Fruit fly (Drosophila melanogaster) whole organism, embryonic: Measurements from ENCODE around the gene CG8907.
A peak's percentile ranks its signal among the peaks of the same experiment; 100 is the strongest.

Source experiments
- Adf1 ChIP-seq: fragments of 200-800 bp; sonication (Bioruptor generic); IDR thresholded peaks from 2 replicates; pipeline ENCODE4 v1.3.6; 2022; ENCODE audit warnings: missing biosample characterization, missing genetic modification characterization
- Atf3 ChIP-seq: fragments of 200-800 bp; sonication (Bioruptor generic); optimal IDR thresholded peaks from 3 replicates; lab custom pipeline; 2016; ENCODE audit warnings: missing biosample characterization, missing genetic modification characterization
- BtbVII ChIP-seq: fragments of 200-800 bp; sonication (Bioruptor generic); optimal IDR thresholded peaks from 3 replicates; lab custom pipeline; 2017; ENCODE audit warnings: missing biosample characterization, mild to moderate bottlenecking, missing genetic modification characterization
- CG11723 ChIP-seq: fragments of 200-800 bp; sonication (Bioruptor generic); optimal IDR thresholded peaks from 2 replicates; lab custom pipeline; 2017; ENCODE audit warnings: missing biosample characterization, mild to moderate bottlenecking, missing genetic modification characterization
- CG12299 ChIP-seq: fragments of 200-800 bp; sonication (Bioruptor generic); optimal IDR thresholded peaks from 2 replicates; lab custom pipeline; 2018; ENCODE audit warnings: missing biosample characterization, mild to moderate bottlenecking, missing genetic modification characterization
- CG13296 ChIP-seq: fragments of 200-800 bp; sonication (Bioruptor generic); optimal IDR thresholded peaks from 3 replicates; lab custom pipeline; 2018; ENCODE audit warnings: missing biosample characterization, mild to moderate bottlenecking, missing genetic modification characterization
- CG13775 ChIP-seq: fragments of 200-800 bp; sonication (Bioruptor generic); optimal IDR thresholded peaks from 3 replicates; lab custom pipeline; 2017; ENCODE audit warnings: missing biosample characterization, mild to moderate bottlenecking, missing genetic modification characterization
- CG15514 ChIP-seq: fragments of 200-800 bp; sonication (Bioruptor generic); optimal IDR thresholded peaks from 3 replicates; lab custom pipeline; 2017; ENCODE audit warnings: missing biosample characterization, missing genetic modification characterization, mild to moderate bottlenecking, moderate library complexity, missing genetic modification reagents
- CG15601 ChIP-seq: fragments of 200-800 bp; sonication (Bioruptor generic); optimal IDR thresholded peaks from 3 replicates; lab custom pipeline; 2019; ENCODE audit warnings: missing biosample characterization, mild to moderate bottlenecking, missing genetic modification characterization, moderate library complexity
- CG1603 ChIP-seq: fragments of 200-800 bp; sonication (Bioruptor generic); optimal IDR thresholded peaks from 2 replicates; lab custom pipeline; 2019; ENCODE audit warnings: missing biosample characterization, mild to moderate bottlenecking, missing genetic modification characterization, moderate library complexity
- CG16815 ChIP-seq: fragments of 200-800 bp; sonication (Bioruptor generic); optimal IDR thresholded peaks from 3 replicates; lab custom pipeline; 2017; ENCODE audit warnings: missing biosample characterization, mild to moderate bottlenecking, missing genetic modification characterization
- CG17568 ChIP-seq: fragments of 200-800 bp; sonication (Bioruptor generic); optimal IDR thresholded peaks from 2 replicates; lab custom pipeline; 2018; ENCODE audit warnings: missing biosample characterization, mild to moderate bottlenecking, missing genetic modification characterization, moderate library complexity
- CG2120 ChIP-seq: fragments of 200-800 bp; sonication (Bioruptor generic); optimal IDR thresholded peaks from 3 replicates; lab custom pipeline; 2016; ENCODE audit warnings: missing biosample characterization, missing genetic modification characterization
- CG31441 ChIP-seq: fragments of 200-800 bp; sonication (Bioruptor generic); IDR thresholded peaks from 2 replicates; pipeline ENCODE4 v1.3.6; 2022; ENCODE audit warnings: missing biosample characterization, missing genetic modification characterization
- CG32767 ChIP-seq: fragments of 200-800 bp; sonication (Bioruptor generic); IDR thresholded peaks from 2 replicates; pipeline ENCODE4 v1.3.6; 2022; ENCODE audit warnings: missing biosample characterization, missing genetic modification characterization
- CG34422 ChIP-seq: fragments of 200-800 bp; sonication (Bioruptor generic); IDR thresholded peaks from 3 replicates; pipeline ENCODE4 v1.3.6; 2022; ENCODE audit warnings: missing biosample characterization, missing genetic modification characterization
- CG4282 ChIP-seq: fragments of 200-800 bp; sonication (Bioruptor generic); optimal IDR thresholded peaks from 2 replicates; lab custom pipeline; 2016; ENCODE audit warnings: missing biosample characterization, missing genetic modification characterization
- CG6254 ChIP-seq: fragments of 200-800 bp; sonication (Bioruptor generic); optimal IDR thresholded peaks from 3 replicates; lab custom pipeline; 2017; ENCODE audit warnings: mild to moderate bottlenecking, missing biosample characterization, missing genetic modification reagents, missing genetic modification characterization
- CG6765 ChIP-seq: fragments of 200-800 bp; sonication (Bioruptor generic); optimal IDR thresholded peaks from 3 replicates; lab custom pipeline; 2017; ENCODE audit warnings: missing biosample characterization, mild to moderate bottlenecking, missing genetic modification characterization
- CG6813 ChIP-seq: fragments of 200-800 bp; sonication (Bioruptor generic); optimal IDR thresholded peaks from 2 replicates; lab custom pipeline; 2017; ENCODE audit warnings: missing biosample characterization, missing genetic modification characterization, mild to moderate bottlenecking, moderate library complexity, missing genetic modification reagents
- CG9727 ChIP-seq: fragments of 200-800 bp; sonication (Bioruptor generic); optimal IDR thresholded peaks from 3 replicates; lab custom pipeline; 2017; ENCODE audit warnings: missing biosample characterization, mild to moderate bottlenecking, missing genetic modification characterization
- CrebB ChIP-seq: fragments of 200-800 bp; sonication (Bioruptor generic); optimal IDR thresholded peaks from 3 replicates; lab custom pipeline; 2018; ENCODE audit warnings: missing biosample characterization, mild to moderate bottlenecking, missing genetic modification characterization
- HLH3B ChIP-seq: fragments of 200-800 bp; sonication (Bioruptor generic); IDR thresholded peaks from 2 replicates; pipeline ENCODE4 v1.3.6; 2022; ENCODE audit warnings: missing biosample characterization, missing genetic modification characterization
- HmgZ ChIP-seq: fragments of 200-800 bp; sonication (Bioruptor generic); optimal IDR thresholded peaks from 2 replicates; lab custom pipeline; 2018; ENCODE audit warnings: missing biosample characterization, mild to moderate bottlenecking, missing genetic modification characterization
- Hmx ChIP-seq: fragments of 200-800 bp; sonication (Bioruptor generic); optimal IDR thresholded peaks from 2 replicates; lab custom pipeline; 2016; ENCODE audit warnings: missing biosample characterization, missing genetic modification characterization
- Hr51 ChIP-seq, 2 experiments: fragments of 200-800 bp; sonication (Bioruptor generic); optimal IDR thresholded peaks; 2 replicates in 1 of 2; 3 replicates in 1 of 2; lab custom pipeline; 2016 to 2018; ENCODE audit warnings: missing biosample characterization in 2 of 2, missing genetic modification characterization in 2 of 2, mild to moderate bottlenecking in 1 of 2, moderate library complexity in 1 of 2
- Kr ChIP-seq: fragments of 200-800 bp; sonication (Bioruptor generic); optimal IDR thresholded peaks from 2 replicates; lab custom pipeline; 2017; ENCODE audit warnings: missing biosample characterization, mild to moderate bottlenecking, missing genetic modification characterization
- MTF-1 ChIP-seq: fragments of 200-800 bp; sonication (Bioruptor generic); optimal IDR thresholded peaks from 2 replicates; lab custom pipeline; 2018; ENCODE audit warnings: missing biosample characterization, mild to moderate bottlenecking, missing genetic modification characterization, borderline replicate concordance
- Med ChIP-seq: fragments of 200-800 bp; sonication (Bioruptor generic); peaks from one replicate; lab custom pipeline; 2016; ENCODE audit warnings: missing biosample characterization, missing genetic modification characterization, mild to moderate bottlenecking, inconsistent platforms, moderate library complexity
- Myb ChIP-seq: fragments of 200-800 bp; sonication (Bioruptor generic); optimal IDR thresholded peaks from 2 replicates; lab custom pipeline; 2016; ENCODE audit warnings: missing biosample characterization, missing genetic modification characterization
- Nf-YC ChIP-seq: fragments of 200-800 bp; optimal IDR thresholded peaks from 3 replicates; lab custom pipeline; 2019; ENCODE audit warnings: missing biosample characterization, mild to moderate bottlenecking, missing genetic modification characterization, moderate library complexity
- Stat92E ChIP-seq, 3 experiments: fragments of >200 bp in 2 of 3; fragments of 200-800 bp in 1 of 3; sonication (Bioruptor generic) in 1 of 3; optimal IDR thresholded peaks; 2 replicates each; lab custom pipeline; 2017 to 2019; ENCODE audit warnings: missing biosample characterization in 3 of 3, missing genetic modification characterization in 3 of 3, mild to moderate bottlenecking in 1 of 3, moderate library complexity in 1 of 3
- Taf1 ChIP-seq: fragments of 200-800 bp; sonication (Bioruptor generic); IDR thresholded peaks from 2 replicates; pipeline ENCODE4 v1.3.6; 2022; ENCODE audit warnings: missing biosample characterization, missing genetic modification characterization
- Vsx1 ChIP-seq: fragments of 200-800 bp; sonication (Bioruptor generic); optimal IDR thresholded peaks from 2 replicates; lab custom pipeline; 2017; ENCODE audit warnings: missing biosample characterization, mild to moderate bottlenecking, missing genetic modification characterization, missing genetic modification reagents
- YL-1 ChIP-seq: fragments of 200-800 bp; sonication (Bioruptor generic); optimal IDR thresholded peaks from 3 replicates; lab custom pipeline; 2017; ENCODE audit warnings: missing biosample characterization, mild to moderate bottlenecking, missing genetic modification characterization
- ase ChIP-seq: fragments of 200-800 bp; sonication (Bioruptor generic); IDR thresholded peaks from 3 replicates; pipeline ENCODE4 v1.3.6; 2022; ENCODE audit warnings: missing biosample characterization, missing genetic modification characterization
- cad ChIP-seq: fragments of >200 bp; optimal IDR thresholded peaks from 2 replicates; lab custom pipeline; 2017; ENCODE audit warnings: missing biosample characterization, missing genetic modification characterization
- fd96Cb ChIP-seq: fragments of 200-800 bp; sonication (Bioruptor generic); optimal IDR thresholded peaks from 2 replicates; lab custom pipeline; 2018; ENCODE audit warnings: missing biosample characterization, mild to moderate bottlenecking, missing genetic modification characterization, moderate library complexity
- ftz-f1 ChIP-seq: fragments of 200-800 bp; sonication (Bioruptor generic); optimal IDR thresholded peaks from 2 replicates; lab custom pipeline; 2016; ENCODE audit warnings: missing biosample characterization, missing genetic modification characterization
- gce ChIP-seq: fragments of 200-800 bp; sonication (Bioruptor generic); IDR thresholded peaks from 3 replicates; pipeline ENCODE4 v1.3.6; 2022; ENCODE audit warnings: missing biosample characterization, missing genetic modification characterization
- nerfin-2 ChIP-seq: fragments of 200-800 bp; sonication (Bioruptor generic); IDR thresholded peaks from 2 replicates; pipeline ENCODE4 v1.3.6; 2022; ENCODE audit warnings: missing biosample characterization, missing genetic modification characterization; ENCODE audit not compliant: partially characterized antibody
- pfk ChIP-seq: fragments of 200-800 bp; sonication (Bioruptor generic); optimal IDR thresholded peaks from 2 replicates; lab custom pipeline; 2018; ENCODE audit warnings: missing biosample characterization, mild to moderate bottlenecking, missing genetic modification characterization, moderate library complexity
- sd ChIP-seq: fragments of 200-800 bp; sonication (Bioruptor generic); optimal IDR thresholded peaks from 3 replicates; lab custom pipeline; 2018; ENCODE audit warnings: missing biosample characterization, mild to moderate bottlenecking, missing genetic modification characterization, moderate library complexity
- sens ChIP-seq: fragments of 200-800 bp; sonication (Bioruptor generic); peaks from one replicate; lab custom pipeline; 2016; ENCODE audit warnings: missing biosample characterization, missing genetic modification characterization
- sim ChIP-seq: fragments of 200-800 bp; sonication (Bioruptor generic); IDR thresholded peaks from 2 replicates; pipeline ENCODE4 v1.3.6; 2022; ENCODE audit warnings: missing biosample characterization, missing genetic modification characterization
- slbo ChIP-seq: fragments of 200-800 bp; sonication (Bioruptor generic); IDR thresholded peaks from 2 replicates; pipeline ENCODE4 v1.3.6; 2022; ENCODE audit warnings: missing biosample characterization, missing genetic modification characterization
- sr ChIP-seq: fragments of 200-800 bp; sonication (Bioruptor generic); IDR thresholded peaks from 3 replicates; pipeline ENCODE4 v1.3.6; 2022; ENCODE audit warnings: missing biosample characterization, missing genetic modification characterization
- tin ChIP-seq: fragments of 200-800 bp; sonication (Bioruptor generic); optimal IDR thresholded peaks from 3 replicates; lab custom pipeline; 2016; ENCODE audit warnings: missing biosample characterization, missing genetic modification characterization

Gene CG8907

dm6 chr3R:17053415-17054177, 45.5 kb downstream of the CG8907 start, which contains the start of gene Dad (continued):
- no peak for TF ChIP-seq Atf3 (GFP tag; lab: Kevin White, UChicago)
- TF ChIP-seq nerfin-2 = no peak
- TF ChIP-seq CG17568 (GFP tag; lab: Kevin White, UChicago) = peak; percentile 58
- TF ChIP-seq CrebB = no peak
- peak; percentile 9 for TF ChIP-seq CG11723 (GFP tag; lab: Kevin White, UChicago)
- peak; percentile 9; the same call in 1 of the 2 replicates for TF ChIP-seq Adf1 (GFP tag; lab: Robert Waterston, UW)
- TF ChIP-seq pfk = peak; percentile 43
- peak; percentile 77 for TF ChIP-seq Med (GFP tag; lab: Kevin White, UChicago)
- TF ChIP-seq slbo (GFP tag; lab: Robert Waterston, UW) = 0 out of 2 replicates have a peak, but pooled peaks have one; percentile 28
- TF ChIP-seq fd96Cb (tag; lab: Kevin White, UChicago) = no peak
- TF ChIP-seq gce = 0 out of 3 replicates have a peak, but pooled peaks have one; percentile 30
- peak; percentile 88 for TF ChIP-seq sens (GFP tag; lab: Kevin White, UChicago)
- TF ChIP-seq BtbVII (GFP tag; lab: Kevin White, UChicago) = peak; percentile 74
- TF ChIP-seq CG15514 = peak; percentile 24
- no peak for TF ChIP-seq sim (GFP tag; lab: Robert Waterston, UW)
- no peak for TF ChIP-seq cad (GFP tag; lab: Kevin White, UChicago)
- TF ChIP-seq HLH3B (GFP tag; lab: Robert Waterston, UW) = 0 out of 2 replicates have a peak, but pooled peaks have one; percentile 8
- no peak for TF ChIP-seq Hr51 (GFP tag; optimal IDR thresholded peaks at IDR 0.05; lab: Kevin White, UChicago)
- no peak for TF ChIP-seq CG16815 (GFP tag; lab: Kevin White, UChicago)
- TF ChIP-seq Kr (GFP tag; lab: Kevin White, UChicago) = no peak
- peak; percentile 11 for TF ChIP-seq YL-1 (GFP tag; lab: Kevin White, UChicago)
- no peak for TF ChIP-seq Taf1 (GFP tag; lab: Robert Waterston, UW)
- TF ChIP-seq CG1603 (tag; lab: Kevin White, UChicago) = peak; percentile 12
- TF ChIP-seq CG34422 (GFP tag; lab: Robert Waterston, UW) = peak; percentile 48; the same call in 1 of the 3 replicates
- peak; percentile 10 for TF ChIP-seq CG6254 (GFP tag; lab: Kevin White, UChicago)
- no peak for TF ChIP-seq Vsx1 (GFP tag; lab: Kevin White, UChicago)
- TF ChIP-seq HmgZ (tag; lab: Kevin White, UChicago) = peak; percentile 33
- peak; percentile 30 for TF ChIP-seq Myb (GFP tag; lab: Kevin White, UChicago)
- TF ChIP-seq MTF-1 (GFP tag; lab: Kevin White, UChicago) = peak; percentile 67
- TF ChIP-seq CG4282 (GFP tag; lab: Kevin White, UChicago) = no peak
- peak; percentile 29 for TF ChIP-seq CG13296 (GFP tag; lab: Kevin White, UChicago)
- TF ChIP-seq ftz-f1 (GFP tag; lab: Kevin White, UChicago) = no peak
- peak; percentile 22 for TF ChIP-seq CG13775 (GFP tag; lab: Kevin White, UChicago)
- peak; percentile 23; the same call in 1 of the 2 replicates for TF ChIP-seq CG32767 (GFP tag; lab: Robert Waterston, UW)
- peak; percentile 45 for TF ChIP-seq CG6765 (GFP tag; lab: Kevin White, UChicago)
- no peak; the same call in 1 of the 3 replicates for TF ChIP-seq sr (GFP tag; lab: Robert Waterston, UW)
- no peak for TF ChIP-seq Hmx
- peak; percentile 18 for TF ChIP-seq CG2120 (GFP tag; lab: Kevin White, UChicago)
- peak; percentile 7 for TF ChIP-seq sd (tag; lab: Kevin White, UChicago)
- no peak for TF ChIP-seq ase (GFP tag; lab: Robert Waterston, UW)
- TF ChIP-seq CG6813 (GFP tag; lab: Kevin White, UChicago) = no peak
- TF ChIP-seq CG15601 (tag; lab: Kevin White, UChicago) = peak; percentile 40
- TF ChIP-seq CG31441 (GFP tag; lab: Robert Waterston, UW) = no peak
- TF ChIP-seq tin (GFP tag; lab: Kevin White, UChicago) = no peak
- TF ChIP-seq CG12299 (tag; lab: Kevin White, UChicago) = peak; percentile 19
- TF ChIP-seq CG9727 (GFP tag; lab: Kevin White, UChicago) = no peak
- peak in 1 of 3 experiments; percentile 52 for TF ChIP-seq Stat92E (GFP tag; optimal IDR thresholded peaks at IDR 0.05; lab: Kevin White, UChicago)
- peak; percentile 17 for TF ChIP-seq Nf-YC (tag; lab: Kevin White, UChicago)
